Fruit fly (Drosophila melanogaster): ENCODE results near the gene Act88F.

The Act88F gene

DNA sequence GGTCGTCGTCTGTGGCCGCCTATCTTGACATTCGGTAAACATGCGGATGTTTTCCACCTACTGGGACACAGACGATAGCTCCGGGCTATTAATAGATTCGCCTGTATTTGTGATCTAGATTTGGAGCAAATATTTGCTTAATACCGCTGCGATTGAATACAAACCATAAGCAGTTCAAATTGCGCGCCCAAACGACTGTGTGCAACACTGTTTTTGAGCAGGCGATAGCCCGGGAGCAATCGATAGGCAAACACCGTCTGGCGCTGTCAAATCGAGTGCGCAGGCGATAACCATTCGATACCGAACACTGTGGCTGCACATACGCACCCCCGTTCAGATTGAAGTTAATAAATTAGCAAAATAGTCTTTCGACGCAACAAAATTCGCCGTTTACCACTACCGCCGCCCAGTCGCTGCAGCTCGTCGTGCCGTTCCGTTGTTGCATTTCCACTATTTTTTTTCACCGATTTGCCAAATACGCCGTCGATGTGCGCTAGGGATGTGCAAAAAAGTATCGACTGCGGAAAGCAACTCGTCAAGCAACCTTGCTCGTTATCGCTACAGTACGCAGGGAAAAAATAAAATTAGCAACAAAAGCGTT is 31.5 kb upstream of the Act88F start, which contains the start of gene Atx2 (continued):
- no peak for TF ChIP-seq Fer2 (tag; optimal IDR thresholded peaks at IDR 0.05)
- no peak for TF ChIP-seq pan (optimal IDR thresholded peaks at IDR 0.05)
- TF ChIP-seq pan (GFP tag; optimal IDR thresholded peaks at IDR 0.05 in 1 of 2, IDR thresholded peaks at IDR 0.05 in 1 of 2) = peak in 1 of 2 experiments; percentile 7
- TF ChIP-seq CG12942 (GFP tag; optimal IDR thresholded peaks at IDR 0.05) = peak; percentile 19
- no peak for TF ChIP-seq esg (GFP tag; conservative IDR thresholded peaks at IDR 0.05)
- TF ChIP-seq CG14667 (GFP tag; IDR thresholded peaks at IDR 0.05) = no peak
- TF ChIP-seq Jarid2 (GFP tag; optimal IDR thresholded peaks at IDR 0.05) = peak; percentile 5
- TF ChIP-seq Hsf (GFP tag; optimal IDR thresholded peaks at IDR 0.05) = peak; percentile 16
- no peak for TF ChIP-seq grn (GFP tag; optimal IDR thresholded peaks at IDR 0.05)
- TF ChIP-seq CG1529 (GFP tag; optimal IDR thresholded peaks at IDR 0.05) = no peak
- 0 out of 2 replicates have a peak, but pooled peaks have one; percentile 36 for TF ChIP-seq CG14014 (GFP tag; IDR thresholded peaks at IDR 0.05)
- TF ChIP-seq CG7372 (GFP tag; IDR thresholded peaks at IDR 0.05) = no peak
- peak; percentile 75 for TF ChIP-seq Ets97D (GFP tag; optimal IDR thresholded peaks at IDR 0.05)
- peak; percentile 92 for TF ChIP-seq CG6791 (GFP tag; IDR thresholded peaks at IDR 0.05; ENCODE audit: partially characterized antibody)
- no peak for TF ChIP-seq Hmx (GFP tag; optimal IDR thresholded peaks at IDR 0.05)
- no peak for TF ChIP-seq Oaz (GFP tag; IDR thresholded peaks at IDR 0.05)
- TF ChIP-seq CG7556 (GFP tag; optimal IDR thresholded peaks at IDR 0.05) = no peak
- no peak for TF ChIP-seq corto (GFP tag; optimal IDR thresholded peaks at IDR 0.05)
- TF ChIP-seq CG31441 (GFP tag; IDR thresholded peaks at IDR 0.05) = 0 out of 2 replicates have a peak, but pooled peaks have one; percentile 21
- no peak for TF ChIP-seq slou (GFP tag; optimal IDR thresholded peaks at IDR 0.05)
- no peak for TF ChIP-seq Spps (tag; optimal IDR thresholded peaks at IDR 0.05)
- peak; percentile 17 for TF ChIP-seq tx (GFP tag; optimal IDR thresholded peaks at IDR 0.05)
- TF ChIP-seq Oli (tag; optimal IDR thresholded peaks at IDR 0.05) = no peak
- peak; percentile 95 for TF ChIP-seq knrl (GFP tag; IDR thresholded peaks at IDR 0.05; ENCODE audit: partially characterized antibody)
- peak; percentile 45 for TF ChIP-seq CG30403 (GFP tag; optimal IDR thresholded peaks at IDR 0.05)
- no peak for TF ChIP-seq sc (optimal IDR thresholded peaks at IDR 0.05)
- no peak for TF ChIP-seq sc (GFP tag; optimal IDR thresholded peaks at IDR 0.05)
- peak; percentile 97 for TF ChIP-seq CG2116 (GFP tag; optimal IDR thresholded peaks at IDR 0.05)
- peak; percentile 7 for TF ChIP-seq CG8944 (GFP tag; optimal IDR thresholded peaks at IDR 0.05)
- peak; percentile 55 for TF ChIP-seq her (GFP tag; optimal IDR thresholded peaks at IDR 0.05)
- no peak for TF ChIP-seq org-1 (GFP tag; optimal IDR thresholded peaks at IDR 0.05)
- TF ChIP-seq ara (GFP tag; IDR thresholded peaks at IDR 0.05) = 0 out of 2 replicates have a peak, but pooled peaks have one; percentile 21
- no peak for TF ChIP-seq GATAe (GFP tag; conservative IDR thresholded peaks at IDR 0.05)
- no peak for TF ChIP-seq yki (optimal IDR thresholded peaks at IDR 0.05)
- peak; percentile 24 for TF ChIP-seq CG4854 (GFP tag; optimal IDR thresholded peaks at IDR 0.05)
- TF ChIP-seq zen2 (GFP tag; IDR thresholded peaks at IDR 0.05; ENCODE audit: partially characterized antibody) = peak; percentile 87
- peak; percentile 38; the same call in 2 of the 3 replicates for TF ChIP-seq CG17361 (GFP tag; IDR thresholded peaks at IDR 0.05)
- no peak for TF ChIP-seq HLHmδ (GFP tag; optimal IDR thresholded peaks at IDR 0.05)
- TF ChIP-seq CG9727 (GFP tag; optimal IDR thresholded peaks at IDR 0.05) = no peak
- peak; percentile 48 for TF ChIP-seq CG9215 (GFP tag; IDR thresholded peaks at IDR 0.05)
- TF ChIP-seq CG6683 (GFP tag; optimal IDR thresholded peaks at IDR 0.05) = no peak
- TF ChIP-seq sens-2 (GFP tag; IDR thresholded peaks at IDR 0.05) = no peak
- peak; percentile 44 for TF ChIP-seq H2.0 (GFP tag; IDR thresholded peaks at IDR 0.05)
- TF ChIP-seq onecut (GFP tag; IDR thresholded peaks at IDR 0.05) = peak; percentile 14; the same call in 1 of the 2 replicates
- peak; percentile 11 for TF ChIP-seq CG16863 (GFP tag; optimal IDR thresholded peaks at IDR 0.05)
- TF ChIP-seq da (GFP tag; optimal IDR thresholded peaks at IDR 0.05) = no peak
- no peak; the same call in 1 of the 2 replicates for TF ChIP-seq lmd (GFP tag; IDR thresholded peaks at IDR 0.05)
- TF ChIP-seq CG15073 (GFP tag; optimal IDR thresholded peaks at IDR 0.05) = no peak
- no peak for TF ChIP-seq CG4328 (GFP tag; optimal IDR thresholded peaks at IDR 0.05)
- TF ChIP-seq CG30431 (GFP tag; optimal IDR thresholded peaks at IDR 0.05) = no peak
- no peak for TF ChIP-seq Ssrp (tag; optimal IDR thresholded peaks at IDR 0.05)
- TF ChIP-seq run (tag; optimal IDR thresholded peaks at IDR 0.05) = no peak

Data from whole organism, embryonic.